Fruit fly (Drosophila melanogaster): Measurements from ENCODE around the gene CG31342.
A peak's percentile ranks its signal among the peaks of the same experiment; 100 is the strongest.

CG31342 gene

dm6 chr3R:12960929-12961855 is 24.6 kb upstream of the CG31342 start, which contains the start of gene Spc25 (continued):
- TF ChIP-seq stwl (tag; optimal IDR thresholded peaks at IDR 0.05) = peak; percentile 97
- TF ChIP-seq lov (optimal IDR thresholded peaks at IDR 0.05) = no peak
- TF ChIP-seq lov (GFP tag; IDR thresholded peaks at IDR 0.05) = 0 out of 3 replicates have a peak, but pooled peaks have one; percentile 32
- TF ChIP-seq CG34422 (GFP tag; IDR thresholded peaks at IDR 0.05) = peak; percentile 80
- peak; percentile 58 for TF ChIP-seq CG9876 (GFP tag; optimal IDR thresholded peaks at IDR 0.05)
- no peak for TF ChIP-seq jigr1 (GFP tag; IDR thresholded peaks at IDR 0.05)
- TF ChIP-seq CG17829 (tag; optimal IDR thresholded peaks at IDR 0.05) = peak; percentile 35
- peak; percentile 46 for TF ChIP-seq Atf-2 (GFP tag; optimal IDR thresholded peaks at IDR 0.05)
- peak; percentile 40 for TF ChIP-seq emc (GFP tag; optimal IDR thresholded peaks at IDR 0.05)
- no peak for TF ChIP-seq h (optimal IDR thresholded peaks at IDR 0.05)
- TF ChIP-seq p53 (GFP tag; optimal IDR thresholded peaks at IDR 0.05) = peak; percentile 34
- peak; percentile 68 for TF ChIP-seq NFAT (GFP tag; IDR thresholded peaks at IDR 0.05)
- TF ChIP-seq Myb (GFP tag; optimal IDR thresholded peaks at IDR 0.05) = peak; percentile 63
- TF ChIP-seq tio (GFP tag; optimal IDR thresholded peaks at IDR 0.05) = no peak
- peak; percentile 60 for TF ChIP-seq unpg (GFP tag; optimal IDR thresholded peaks at IDR 0.05)
- peak; percentile 83 for TF ChIP-seq lilli (GFP tag; optimal IDR thresholded peaks at IDR 0.05)
- peak; percentile 88 for TF ChIP-seq Doc3 (GFP tag; IDR thresholded peaks at IDR 0.05; ENCODE audit: partially characterized antibody)
- peak; percentile 43 for TF ChIP-seq ssp (GFP tag; IDR thresholded peaks at IDR 0.05)
- TF ChIP-seq Spps (tag; optimal IDR thresholded peaks at IDR 0.05) = no peak
- peak; percentile 24 for TF ChIP-seq eyg (GFP tag; optimal IDR thresholded peaks at IDR 0.05)
- no peak for TF ChIP-seq CG18262 (tag; optimal IDR thresholded peaks at IDR 0.05)
- no peak for TF ChIP-seq sima (GFP tag; optimal IDR thresholded peaks at IDR 0.05)
- peak; percentile 84 for TF ChIP-seq CG33213 (GFP tag; optimal IDR thresholded peaks at IDR 0.05)
- peak; percentile 21 for TF ChIP-seq repo (GFP tag; optimal IDR thresholded peaks at IDR 0.05)
- no peak for TF ChIP-seq CG5180 (GFP tag; optimal IDR thresholded peaks at IDR 0.05)
- TF ChIP-seq sqz (GFP tag; optimal IDR thresholded peaks at IDR 0.05) = peak; percentile 38
- no peak for TF ChIP-seq gce (GFP tag; IDR thresholded peaks at IDR 0.05)
- peak; percentile 17 for TF ChIP-seq CG15269 (tag; optimal IDR thresholded peaks at IDR 0.05)
- peak; percentile 19 for TF ChIP-seq NC2α (GFP tag; optimal IDR thresholded peaks at IDR 0.05)
- TF ChIP-seq CG3847 (GFP tag; IDR thresholded peaks at IDR 0.05) = peak; percentile 64
- peak; percentile 35 for TF ChIP-seq CG10654 (GFP tag; optimal IDR thresholded peaks at IDR 0.05)
- TF ChIP-seq gfzf (GFP tag; optimal IDR thresholded peaks at IDR 0.05) = peak; percentile 33
- TF ChIP-seq Doc2 (GFP tag; IDR thresholded peaks at IDR 0.05) = no peak
- TF ChIP-seq Atf6 (GFP tag; IDR thresholded peaks at IDR 0.05) = peak; percentile 58
- no peak for TF ChIP-seq crol (GFP tag; IDR thresholded peaks at IDR 0.05)
- TF ChIP-seq psq (GFP tag; optimal IDR thresholded peaks at IDR 0.05) = peak; percentile 4
- TF ChIP-seq slbo (GFP tag; IDR thresholded peaks at IDR 0.05) = peak; percentile 87
- TF ChIP-seq ERR (GFP tag; optimal IDR thresholded peaks at IDR 0.05) = peak; percentile 79
- peak; percentile 14; the same call in 1 of the 3 replicates for TF ChIP-seq tgo (GFP tag; IDR thresholded peaks at IDR 0.05)
- TF ChIP-seq tin (GFP tag; optimal IDR thresholded peaks at IDR 0.05) = peak; percentile 64
- TF ChIP-seq otp (GFP tag; IDR thresholded peaks at IDR 0.05) = 0 out of 3 replicates have a peak, but pooled peaks have one; percentile 47
- TF ChIP-seq Pdp1 (GFP tag; optimal IDR thresholded peaks at IDR 0.05) = peak in 1 of 2 experiments; percentile 71
- peak; percentile 84 for TF ChIP-seq trem (tag; optimal IDR thresholded peaks at IDR 0.05)
- TF ChIP-seq fu2 (GFP tag; optimal IDR thresholded peaks at IDR 0.05) = peak; percentile 64
- peak; percentile 52 for TF ChIP-seq CG9609 (GFP tag; optimal IDR thresholded peaks at IDR 0.05)
- peak; percentile 36 for TF ChIP-seq bab2 (GFP tag; optimal IDR thresholded peaks at IDR 0.05)
- TF ChIP-seq ato (GFP tag; IDR thresholded peaks at IDR 0.05; ENCODE audit: partially characterized antibody) = peak; percentile 95
- TF ChIP-seq CG14014 (GFP tag; IDR thresholded peaks at IDR 0.05) = 0 out of 2 replicates have a peak, but pooled peaks have one; percentile 20
- 0 out of 2 replicates have a peak, but pooled peaks have one; percentile 17 for TF ChIP-seq CG6689 (GFP tag; IDR thresholded peaks at IDR 0.05)
- TF ChIP-seq row (GFP tag; IDR thresholded peaks at IDR 0.05) = peak; percentile 73
